Worm (Caenorhabditis elegans) whole organism, midembryonic: ENCODE results near the gene F29F11.20.

Experiments
- T22C8.4 ChIP-seq: fragments of 200-800 bp; sonication (Bioruptor generic); IDR thresholded peaks from 2 replicates; pipeline ENCODE4 v1.3.6; 2022; ENCODE audit warnings: missing genetic modification characterization, missing compliant biosample characterization
- cog-1 ChIP-seq: sonication (generic microtip); optimal IDR thresholded peaks from 2 replicates; lab custom pipeline; 2016; ENCODE audit warnings: missing genetic modification characterization, missing compliant biosample characterization
- flt-1 ChIP-seq: fragments of 200-800 bp; sonication (Bioruptor generic); IDR thresholded peaks from 2 replicates; pipeline ENCODE4 v1.3.6; 2022; ENCODE audit warnings: missing genetic modification characterization, missing compliant biosample characterization
- klf-2 ChIP-seq: fragments of 200-800 bp; sonication (Bioruptor generic); conservative IDR thresholded peaks from 2 replicates; pipeline ENCODE4 v1.3.6; 2022; ENCODE audit warnings: missing genetic modification reagents, missing genetic modification characterization, missing compliant biosample characterization
- med-1 ChIP-seq: sonication (generic microtip); optimal IDR thresholded peaks from 2 replicates; lab custom pipeline; 2017; ENCODE audit warnings: missing genetic modification characterization, mild to moderate bottlenecking, missing compliant biosample characterization, antibody characterized with exemption, missing genetic modification reagents; ENCODE audit not compliant: insufficient read depth
- ref-1 ChIP-seq: fragments of 200-800 bp; sonication (Bioruptor generic); conservative IDR thresholded peaks from 2 replicates; pipeline ENCODE4 v1.3.6; 2022; ENCODE audit warnings: missing genetic modification reagents, missing genetic modification characterization, missing compliant biosample characterization
- tab-1 ChIP-seq: fragments of 200-800 bp; sonication (Bioruptor generic); IDR thresholded peaks from 2 replicates; pipeline ENCODE4 v1.3.6; 2022; ENCODE audit warnings: missing genetic modification characterization, missing compliant biosample characterization
- ztf-23 ChIP-seq: fragments of 200-800 bp; sonication (Bioruptor generic); IDR thresholded peaks from 2 replicates; pipeline ENCODE4 v1.3.6; 2022; ENCODE audit warnings: missing genetic modification reagents, missing genetic modification characterization, missing compliant biosample characterization
- ztf-29 ChIP-seq: fragments of 200-800 bp; sonication (Bioruptor generic); IDR thresholded peaks from 2 replicates; pipeline ENCODE4 v1.3.6; 2022; ENCODE audit warnings: missing genetic modification reagents, missing genetic modification characterization, missing compliant biosample characterization

The F29F11.20 gene

ce11 chrV:10687601-10688000 is at the start of gene F29F11.20:
F29F11.20 (plus strand) TSS chrV:10687901.
- no peak for TF ChIP-seq flt-1

ce11 chrV:10640977-10641376 is 46.7 kb upstream of the F29F11.20 start:
- no peak for TF ChIP-seq ztf-29 (GFP tag; lab: Robert Waterston, UW)
- no peak for TF ChIP-seq klf-2 (GFP tag; lab: Robert Waterston, UW)
- TF ChIP-seq tab-1 (GFP tag; lab: Robert Waterston, UW) = no peak
- no peak for TF ChIP-seq med-1 (GFP tag; lab: Kevin White, UChicago)
- no peak for TF ChIP-seq flt-1
- TF ChIP-seq ref-1 = no peak

ce11 chrV:10647043-10647611 is 40.6 kb upstream of the F29F11.20 start, which contains the start of the genes C32C4.3 and C32C4.16:
C32C4.3 (minus strand) TSS chrV:10647143.
C32C4.16 (plus strand) TSS chrV:10647561.
- TF ChIP-seq ztf-29 (GFP tag; lab: Robert Waterston, UW) = no peak
- no peak for TF ChIP-seq flt-1
- no peak for TF ChIP-seq ztf-23 (GFP tag; lab: Robert Waterston, UW)
- TF ChIP-seq med-1 (GFP tag; lab: Kevin White, UChicago) = no peak
- no peak for TF ChIP-seq ref-1
- TF ChIP-seq cog-1 = no peak
- no peak for TF ChIP-seq klf-2 (GFP tag; lab: Robert Waterston, UW)
- no peak for TF ChIP-seq tab-1 (GFP tag; lab: Robert Waterston, UW)
- no peak for TF ChIP-seq T22C8.4

ce11 chrV:10648146-10648545 is 39.6 kb upstream of the F29F11.20 start, which contains the start of gene aqp-6:
aqp-6 (plus strand) TSS chrV:10648446.
- TF ChIP-seq ztf-23 (GFP tag; lab: Robert Waterston, UW) (no peak), ref-1 (no peak), flt-1 (no peak), med-1 (GFP tag; lab: Kevin White, UChicago) (no peak), ztf-29 (GFP tag; lab: Robert Waterston, UW) (no peak), tab-1 (GFP tag; lab: Robert Waterston, UW) (no peak), klf-2 (GFP tag; lab: Robert Waterston, UW) (no peak), T22C8.4 (no peak), cog-1 (no peak)

ce11 chrV:10654165-10654564 is 33.5 kb upstream of the F29F11.20 start, which contains the start of gene ugt-35:
ugt-35 (minus strand) TSS chrV:10654265.
- TF ChIP-seq ztf-23 (GFP tag; lab: Robert Waterston, UW) (no peak), ztf-29 (GFP tag; lab: Robert Waterston, UW) (no peak), ref-1 (no peak)

- TF ChIP-seq med-1 (GFP tag; lab: Kevin White, UChicago) = no peak
- TF ChIP-seq ztf-23 (GFP tag; lab: Robert Waterston, UW) = no peak
- no peak for TF ChIP-seq tab-1 (GFP tag; lab: Robert Waterston, UW)
- no peak for TF ChIP-seq flt-1
- TF ChIP-seq cog-1 = no peak
These were observed 30.7 kb upstream of the F29F11.20 start, which contains the start of gene ugt-34 for ce11 chrV:10656958-10657357. ugt-34 (minus strand) TSS chrV:10656978.

- TF ChIP-seq flt-1 (no peak), ztf-29 (GFP tag; lab: Robert Waterston, UW) (0 out of 2 replicates have a peak, but pooled peaks have one; percentile 6), klf-2 (GFP tag; lab: Robert Waterston, UW) (no peak)
These were observed 29.7 kb upstream of the F29F11.20 start, which contains the start of gene tut-2 for ce11 chrV:10657959-10658358. tut-2 (plus strand) TSS chrV:10658235.

ce11 chrV:10659343-10659742 is 28.4 kb upstream of the F29F11.20 start:
- TF ChIP-seq tab-1 (GFP tag; lab: Robert Waterston, UW) (no peak), ztf-29 (GFP tag; lab: Robert Waterston, UW) (no peak), flt-1 (no peak), med-1 (GFP tag; lab: Kevin White, UChicago) (no peak), cog-1 (no peak), ref-1 (no peak), klf-2 (GFP tag; lab: Robert Waterston, UW) (no peak), ztf-23 (GFP tag; lab: Robert Waterston, UW) (no peak), T22C8.4 (no peak)

- TF ChIP-seq tab-1 (GFP tag; lab: Robert Waterston, UW) (no peak), ref-1 (no peak), flt-1 (no peak), ztf-23 (GFP tag; lab: Robert Waterston, UW) (no peak), cog-1 (no peak), ztf-29 (GFP tag; lab: Robert Waterston, UW) (no peak), T22C8.4 (no peak), med-1 (GFP tag; lab: Kevin White, UChicago) (no peak)
These were observed 26.2 kb upstream of the F29F11.20 start, which contains the start of gene sqv-4 for ce11 chrV:10661417-10661945. sqv-4 (minus strand) TSS chrV:10661467.

- TF ChIP-seq tab-1 (GFP tag; lab: Robert Waterston, UW) = no peak
- no peak for TF ChIP-seq T22C8.4
- TF ChIP-seq ref-1 = no peak
- no peak for TF ChIP-seq ztf-29 (GFP tag; lab: Robert Waterston, UW)
- no peak for TF ChIP-seq klf-2 (GFP tag; lab: Robert Waterston, UW)
- no peak for TF ChIP-seq cog-1
- TF ChIP-seq med-1 (GFP tag; lab: Kevin White, UChicago) = no peak
- TF ChIP-seq ztf-23 (GFP tag; lab: Robert Waterston, UW) = no peak
- no peak for TF ChIP-seq flt-1
These were observed 25.7 kb upstream of the F29F11.20 start for ce11 chrV:10662000-10662399.
